Fruit fly (Drosophila melanogaster): ENCODE measurements around the gene CG45012.

The CG45012 gene

DNA sequence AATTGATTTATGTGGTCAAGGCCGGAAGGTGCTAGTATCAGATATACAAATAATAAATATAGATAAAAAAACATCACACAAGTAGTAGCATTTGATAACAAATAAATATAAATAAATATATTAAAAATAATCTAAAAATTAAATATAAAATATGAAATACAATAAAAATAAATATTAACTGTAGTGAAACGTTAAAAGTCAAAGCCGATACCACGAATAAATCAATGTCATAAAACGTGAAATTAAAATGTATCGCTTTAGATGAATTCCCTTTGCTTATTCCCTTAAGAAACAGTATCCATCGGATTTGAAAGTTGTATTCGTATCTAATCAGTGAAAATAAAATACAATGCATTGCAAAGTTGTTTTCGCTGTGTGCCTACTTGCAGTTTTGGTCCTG lies at the start of gene CG45012:
Gene CG45012 (plus strand): TSS at position 301 of the 400 bp plus-strand sequence.
- TF ChIP-seq pad (GFP tag; optimal IDR thresholded peaks at IDR 0.05) (no peak), cnc (optimal IDR thresholded peaks at IDR 0.05) (no peak), Mnt (GFP tag; optimal IDR thresholded peaks at IDR 0.05) (no peak), CG33017 (tag; optimal IDR thresholded peaks at IDR 0.05) (no peak), ovo (GFP tag; optimal IDR thresholded peaks at IDR 0.05) (no peak), CG14711 (tag; optimal IDR thresholded peaks at IDR 0.05) (no peak)

DNA sequence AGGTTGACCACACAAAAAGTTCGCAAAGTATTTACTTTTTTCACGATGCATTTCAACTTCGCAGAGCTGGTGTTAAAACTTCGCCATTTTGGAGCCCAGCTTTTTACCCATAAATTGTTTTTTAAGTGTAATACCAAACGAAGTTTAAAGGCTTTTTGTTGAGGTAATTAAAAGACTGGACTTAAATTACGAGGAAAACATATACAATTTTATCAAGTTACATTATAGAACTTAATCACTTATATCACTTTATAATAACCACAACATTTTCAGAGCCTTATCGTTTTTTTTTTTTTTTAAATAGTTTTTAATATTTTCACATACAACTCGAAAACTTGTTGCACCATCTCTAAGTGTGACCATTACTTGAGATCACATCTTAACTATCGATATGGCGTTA lies 46.4 kb upstream of the CG45012 start, which contains the start of gene CG14931:
Gene CG14931 (plus strand): TSS at position 301 of the 400 bp plus-strand sequence.
- TF ChIP-seq CG14711 (tag; optimal IDR thresholded peaks at IDR 0.05) (no peak), cic (GFP tag; optimal IDR thresholded peaks at IDR 0.05) (no peak), CG11617 (GFP tag; optimal IDR thresholded peaks at IDR 0.05) (no peak), ovo (GFP tag; optimal IDR thresholded peaks at IDR 0.05) (no peak), pad (GFP tag; optimal IDR thresholded peaks at IDR 0.05) (no peak), Hr96 (GFP tag; optimal IDR thresholded peaks at IDR 0.05) (no peak), bab1 (GFP tag; optimal IDR thresholded peaks at IDR 0.05) (no peak), Crg-1 (GFP tag; optimal IDR thresholded peaks at IDR 0.05) (no peak), CG33017 (tag; optimal IDR thresholded peaks at IDR 0.05) (no peak), cnc (optimal IDR thresholded peaks at IDR 0.05) (no peak)

DNA sequence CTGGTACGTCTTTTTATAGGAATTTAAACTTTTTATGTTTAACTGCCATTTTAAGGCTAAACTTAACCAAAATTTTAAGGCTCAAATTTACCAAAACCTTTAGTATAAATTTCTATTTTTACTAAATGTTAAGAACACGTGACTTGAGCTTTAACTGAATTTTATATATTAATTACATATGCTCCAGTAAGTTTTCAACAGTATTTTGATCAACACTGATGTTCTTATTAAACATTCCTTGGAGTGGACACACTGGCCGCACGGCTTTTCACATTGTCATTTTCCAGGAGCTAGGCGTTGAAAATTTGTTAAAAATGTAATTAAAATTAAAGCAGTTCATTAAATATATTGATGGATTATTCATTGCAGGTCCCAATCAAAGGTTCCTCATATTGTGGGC lies 44.7 kb upstream of the CG45012 start, which contains the start of gene CG14932:
Gene CG14932 (plus strand): TSS at position 230 of the 400 bp plus-strand sequence.
- TF ChIP-seq toe (GFP tag; optimal IDR thresholded peaks at IDR 0.05) (no peak), Crg-1 (GFP tag; optimal IDR thresholded peaks at IDR 0.05) (no peak), CG7101 (tag; optimal IDR thresholded peaks at IDR 0.05) (no peak)

DNA sequence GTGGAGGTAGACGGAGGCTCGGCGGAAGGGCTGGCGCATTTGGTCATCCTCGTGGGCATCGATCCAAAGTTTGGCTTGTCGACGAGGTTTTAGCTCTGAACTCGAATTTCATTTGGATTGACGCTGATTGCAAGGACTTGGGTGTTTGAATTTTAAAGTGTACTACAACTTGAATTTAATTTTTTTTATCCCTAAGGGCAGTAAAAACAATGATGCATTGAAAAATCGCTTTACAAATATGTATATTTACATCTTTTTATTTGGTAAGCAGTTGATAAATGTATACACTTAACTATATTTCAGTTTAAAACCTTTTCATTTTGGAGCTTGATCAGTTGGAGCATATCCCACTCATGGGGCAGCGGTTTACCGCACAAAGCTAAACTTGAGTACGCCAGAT lies 42.1 kb upstream of the CG45012 start, which contains the start of gene Tsp33B:
Gene Tsp33B (minus strand): TSS at position 101 of the 400 bp plus-strand sequence.
- TF ChIP-seq Clk (GFP tag; optimal IDR thresholded peaks at IDR 0.05) (no peak), CG11617 (GFP tag; optimal IDR thresholded peaks at IDR 0.05) (no peak), bab1 (GFP tag; optimal IDR thresholded peaks at IDR 0.05) (no peak), CG7101 (tag; optimal IDR thresholded peaks at IDR 0.05) (no peak), cic (GFP tag; optimal IDR thresholded peaks at IDR 0.05) (no peak), CG7045 (GFP tag; optimal IDR thresholded peaks at IDR 0.05) (no peak)

DNA sequence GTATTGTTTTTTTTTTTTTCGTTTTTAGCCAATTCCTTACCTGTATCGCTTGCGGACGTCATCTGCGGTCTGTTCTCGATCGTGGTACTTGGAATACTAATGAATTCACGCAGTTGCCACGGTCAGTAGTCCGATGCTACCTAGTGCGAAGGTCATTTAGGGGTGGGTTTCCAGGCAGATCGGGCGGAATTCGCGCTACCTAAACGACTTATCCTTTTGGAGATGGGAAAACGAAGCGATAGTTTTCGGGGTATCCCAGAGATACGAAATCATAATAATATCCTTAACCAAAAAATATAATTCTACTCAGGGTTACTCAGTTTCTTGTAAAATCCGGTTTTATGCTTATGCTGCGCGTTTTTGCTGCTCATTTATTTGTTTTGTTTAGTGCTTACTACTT lies 40.4 kb upstream of the CG45012 start, which contains the start of gene CG14937:
Gene CG14937 (minus strand): TSS at position 101 of the 400 bp plus-strand sequence.
- TF ChIP-seq toe (GFP tag; optimal IDR thresholded peaks at IDR 0.05) (no peak), CG5204 (GFP tag; optimal IDR thresholded peaks at IDR 0.05) (no peak), CG12768 (GFP tag; optimal IDR thresholded peaks at IDR 0.05) (no peak), CG7101 (tag; optimal IDR thresholded peaks at IDR 0.05) (no peak), cic (GFP tag; optimal IDR thresholded peaks at IDR 0.05) (no peak), Crg-1 (GFP tag; optimal IDR thresholded peaks at IDR 0.05) (no peak), CG1620 (GFP tag; optimal IDR thresholded peaks at IDR 0.05) (no peak), CG7045 (GFP tag; optimal IDR thresholded peaks at IDR 0.05) (no peak), Mnt (GFP tag; optimal IDR thresholded peaks at IDR 0.05) (no peak), CG33017 (tag; optimal IDR thresholded peaks at IDR 0.05) (no peak), CG11617 (GFP tag; optimal IDR thresholded peaks at IDR 0.05) (no peak), CG14711 (tag; optimal IDR thresholded peaks at IDR 0.05) (no peak), pad (GFP tag; optimal IDR thresholded peaks at IDR 0.05) (no peak), Hr96 (GFP tag; optimal IDR thresholded peaks at IDR 0.05) (no peak)

DNA sequence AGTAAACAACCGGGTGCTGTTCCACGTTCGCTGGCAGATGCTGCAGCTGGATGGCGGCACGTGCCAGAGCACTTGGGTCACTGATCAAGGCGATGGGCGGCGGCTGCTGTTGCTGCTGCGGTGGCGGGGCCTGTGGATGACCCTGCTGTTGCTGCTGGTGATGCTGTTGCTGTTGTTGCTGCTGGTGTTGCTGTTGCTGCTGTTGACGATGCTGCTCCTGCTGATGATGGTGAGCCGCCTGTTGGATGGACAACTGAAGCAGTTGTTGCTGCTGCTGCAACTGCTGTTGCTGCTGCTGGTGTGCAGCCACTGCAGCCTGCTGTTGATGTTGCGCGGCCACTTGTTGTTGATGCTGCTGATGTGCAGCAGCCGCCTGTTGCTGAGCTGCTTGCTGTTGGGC lies 37.3 kb upstream of the CG45012 start:
- TF ChIP-seq ovo (GFP tag; optimal IDR thresholded peaks at IDR 0.05) (no peak), kay (GFP tag; ENCODE audit: borderline replicate concordance) (no peak), CG1620 (GFP tag; optimal IDR thresholded peaks at IDR 0.05) (no peak), tj (GFP tag; optimal IDR thresholded peaks at IDR 0.05) (no peak), Hr96 (GFP tag; optimal IDR thresholded peaks at IDR 0.05) (no peak), CG12768 (GFP tag; optimal IDR thresholded peaks at IDR 0.05) (no peak)

DNA sequence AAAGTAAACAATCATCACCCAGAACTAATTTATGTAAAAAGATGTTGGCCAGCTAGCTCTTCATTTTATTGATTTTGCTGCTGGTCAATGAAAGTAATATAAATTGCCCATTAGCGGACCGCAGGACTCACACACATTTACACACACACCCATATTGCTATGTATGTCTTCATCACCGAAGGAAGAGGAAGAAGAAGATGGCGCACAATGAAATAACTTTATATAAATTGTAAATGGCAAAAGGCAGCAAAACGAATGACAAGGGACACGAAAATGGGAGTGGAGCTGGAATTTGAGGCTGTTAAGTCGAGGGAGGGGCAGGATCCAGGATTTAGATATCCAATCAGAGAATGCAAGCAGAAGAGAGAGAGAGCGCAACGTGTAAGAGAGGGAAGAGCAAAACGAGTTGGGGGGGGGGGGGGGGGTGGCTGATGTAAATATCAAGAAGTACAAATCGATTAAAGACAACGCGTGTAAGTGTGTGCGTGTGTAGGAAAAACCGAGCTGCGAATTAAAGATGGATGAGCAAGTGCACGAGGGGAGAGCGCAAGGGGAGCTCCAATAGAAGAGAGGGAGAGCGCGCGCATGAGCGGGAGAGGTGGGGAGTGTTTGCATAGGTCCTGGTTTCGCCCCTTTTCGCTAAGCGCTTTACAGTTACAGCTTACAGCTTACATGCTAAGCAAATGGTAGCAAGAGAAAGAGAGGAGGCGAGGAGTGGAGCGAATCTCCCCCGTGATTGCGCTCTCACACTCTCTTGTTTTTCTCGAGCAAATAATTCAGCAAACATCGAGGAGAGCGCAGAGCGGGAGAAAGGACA lies 30.0 kb upstream of the CG45012 start:
- peak; percentile 93 for TF ChIP-seq pad (GFP tag; optimal IDR thresholded peaks at IDR 0.05)
- no peak for TF ChIP-seq CG5204 (GFP tag; optimal IDR thresholded peaks at IDR 0.05)
